Fruit fly (Drosophila melanogaster) whole organism, embryonic: ENCODE data around the gene CG2247.

Source experiments
- CG10543 ChIP-seq: fragments of 200-800 bp; sonication (Bioruptor generic); optimal IDR thresholded peaks from 3 replicates; lab custom pipeline; 2017; ENCODE audit warnings: missing biosample characterization, mild to moderate bottlenecking, missing genetic modification characterization, moderate library complexity
- CG10979 ChIP-seq: fragments of 200-800 bp; sonication (Bioruptor generic); optimal IDR thresholded peaks from 2 replicates; lab custom pipeline; 2018; ENCODE audit warnings: missing biosample characterization, mild to moderate bottlenecking, missing genetic modification characterization, moderate library complexity
- CG12769 ChIP-seq: fragments of 200-800 bp; sonication (Bioruptor generic); optimal IDR thresholded peaks from 2 replicates; lab custom pipeline; 2019; ENCODE audit warnings: missing biosample characterization, mild to moderate bottlenecking, missing genetic modification characterization, moderate library complexity
- CG8359 ChIP-seq: fragments of 200-800 bp; sonication (Bioruptor generic); optimal IDR thresholded peaks from 2 replicates; lab custom pipeline; 2017; ENCODE audit warnings: missing biosample characterization, mild to moderate bottlenecking, missing genetic modification characterization, borderline replicate concordance
- Deaf1 ChIP-seq: fragments of 200-800 bp; optimal IDR thresholded peaks from 3 replicates; lab custom pipeline; 2019; ENCODE audit warnings: missing biosample characterization, mild to moderate bottlenecking, missing genetic modification characterization, moderate library complexity
- MBD-R2 ChIP-seq: fragments of 200-800 bp; sonication (Bioruptor generic); IDR thresholded peaks from 2 replicates; pipeline ENCODE4 v1.3.6; 2022; ENCODE audit warnings: missing biosample characterization, missing genetic modification characterization
- Oli ChIP-seq: fragments of 200-800 bp; sonication (Bioruptor generic); optimal IDR thresholded peaks from 2 replicates; lab custom pipeline; 2018; ENCODE audit warnings: missing biosample characterization, mild to moderate bottlenecking, missing genetic modification characterization, moderate library complexity
- Vsx1 ChIP-seq: fragments of 200-800 bp; sonication (Bioruptor generic); optimal IDR thresholded peaks from 2 replicates; lab custom pipeline; 2017; ENCODE audit warnings: missing biosample characterization, mild to moderate bottlenecking, missing genetic modification characterization, missing genetic modification reagents
- crol ChIP-seq: fragments of 200-800 bp; sonication (Bioruptor generic); IDR thresholded peaks from 2 replicates; pipeline ENCODE4 v1.3.6; 2022; ENCODE audit warnings: missing biosample characterization, missing genetic modification characterization
- row ChIP-seq: fragments of 200-800 bp; sonication (Bioruptor generic); IDR thresholded peaks from 3 replicates; pipeline ENCODE4 v1.3.6; 2022; ENCODE audit warnings: missing biosample characterization, missing genetic modification characterization
- sd ChIP-seq: fragments of 200-800 bp; sonication (Bioruptor generic); optimal IDR thresholded peaks from 3 replicates; lab custom pipeline; 2018; ENCODE audit warnings: missing biosample characterization, mild to moderate bottlenecking, missing genetic modification characterization, moderate library complexity
- so ChIP-seq: fragments of 200-800 bp; sonication (Bioruptor generic); IDR thresholded peaks from 3 replicates; pipeline ENCODE4 v1.3.6; 2022; ENCODE audit warnings: missing biosample characterization, missing genetic modification characterization
- unc-4 ChIP-seq: fragments of 200-800 bp; sonication (Bioruptor generic); IDR thresholded peaks from 2 replicates; pipeline ENCODE4 v1.3.6; 2022; ENCODE audit warnings: missing biosample characterization, missing genetic modification characterization; ENCODE audit not compliant: partially characterized antibody
- zf30C ChIP-seq: fragments of 200-800 bp; sonication (Bioruptor generic); optimal IDR thresholded peaks from 3 replicates; lab custom pipeline; 2018; ENCODE audit warnings: missing biosample characterization, mild to moderate bottlenecking, missing genetic modification characterization

CG2247 gene

DNA sequence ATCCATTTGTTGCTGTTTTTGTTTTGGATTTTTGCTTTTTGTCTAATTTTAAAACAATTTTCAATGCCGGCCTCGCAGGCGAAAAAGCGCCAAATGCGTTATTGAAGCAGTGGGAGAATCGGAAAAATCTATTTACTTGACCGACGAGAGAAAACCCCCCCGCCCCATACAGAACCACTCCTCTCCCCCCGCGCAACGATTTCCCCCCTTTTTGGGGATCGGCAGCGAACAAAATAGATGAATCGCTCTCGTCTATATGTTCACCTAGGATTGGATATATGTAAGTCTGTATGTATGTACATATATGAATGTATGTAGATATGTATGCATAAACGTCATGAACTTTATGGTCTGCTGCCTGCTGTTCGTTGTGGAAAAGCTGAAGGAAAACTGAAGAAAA, 54.7 kb downstream of the CG2247 start:
- TF ChIP-seq CG10979 (tag; lab: Kevin White, UChicago) (no peak), crol (GFP tag; lab: Robert Waterston, UW) (peak; percentile 80), zf30C (GFP tag; lab: Kevin White, UChicago) (no peak), CG8359 (GFP tag; lab: Kevin White, UChicago) (no peak), Vsx1 (GFP tag; lab: Kevin White, UChicago) (no peak), so (GFP tag; lab: Robert Waterston, UW) (0 out of 3 replicates have a peak, but pooled peaks have one; percentile 20), Deaf1 (tag; lab: Kevin White, UChicago) (peak; percentile 27), row (0 out of 3 replicates have a peak, but pooled peaks have one; percentile 5), Oli (tag; lab: Kevin White, UChicago) (no peak), sd (tag; lab: Kevin White, UChicago) (peak; percentile 18), unc-4 (no peak), CG10543 (GFP tag; lab: Kevin White, UChicago) (peak; percentile 78), MBD-R2 (GFP tag; lab: Robert Waterston, UW) (no peak), CG12769 (tag; lab: Kevin White, UChicago) (peak; percentile 70)
